Worm (Caenorhabditis elegans) whole organism, late embryonic: Measurements from ENCODE around the gene ZK632.10.

ENCODE experiments used
- F13H6.1 ChIP-seq: sonication (generic microtip); optimal IDR thresholded peaks from 2 replicates; lab custom pipeline; 2016; ENCODE audit warnings: missing genetic modification characterization, missing compliant biosample characterization
- K02D7.2 ChIP-seq: sonication (generic microtip); optimal IDR thresholded peaks from 2 replicates; lab custom pipeline; 2017; ENCODE audit warnings: mild to moderate bottlenecking, missing genetic modification characterization, missing compliant biosample characterization
- elt-4 ChIP-seq: sonication (generic microtip); optimal IDR thresholded peaks from 2 replicates; lab custom pipeline; 2016; ENCODE audit warnings: missing genetic modification characterization, missing compliant biosample characterization
- madf-2 ChIP-seq: sonication (generic microtip); optimal IDR thresholded peaks from 2 replicates; lab custom pipeline; 2017; ENCODE audit warnings: missing genetic modification characterization, missing compliant biosample characterization
- pqm-1 ChIP-seq: sonication (generic microtip); optimal IDR thresholded peaks from 2 replicates; lab custom pipeline; 2016; ENCODE audit warnings: missing genetic modification characterization, missing compliant biosample characterization
- sdc-2 ChIP-seq: sonication (generic microtip); optimal IDR thresholded peaks from 2 replicates; lab custom pipeline; 2016; ENCODE audit warnings: missing genotype, missing genetic modification characterization, missing compliant biosample characterization

- TF ChIP-seq K02D7.2 (tag; lab: Kevin White, UChicago) = no peak
- TF ChIP-seq madf-2 (tag; lab: Kevin White, UChicago) = no peak
- TF ChIP-seq pqm-1 = no peak
- no peak for TF ChIP-seq sdc-2
- no peak for TF ChIP-seq elt-4 (tag; lab: Kevin White, UChicago)
- no peak for TF ChIP-seq F13H6.1 (tag; lab: Kevin White, UChicago)
These were observed 26.4 kb upstream of the ZK632.10 start for ce11 chrIII:9853667-9854620.
